Fruit fly (Drosophila melanogaster) whole organism, embryonic: ENCODE data around the gene CG11596.

Experiments
- Atf3 ChIP-seq: fragments of 200-800 bp; sonication (Bioruptor generic); optimal IDR thresholded peaks from 3 replicates; lab custom pipeline; 2016; ENCODE audit warnings: missing biosample characterization, missing genetic modification characterization
- C15 ChIP-seq: fragments of 200-800 bp; sonication (Bioruptor generic); IDR thresholded peaks from 3 replicates; pipeline ENCODE4 v1.3.6; 2022; ENCODE audit warnings: missing biosample characterization, missing genetic modification characterization
- CG10565 ChIP-seq: fragments of 200-800 bp; sonication (Bioruptor generic); optimal IDR thresholded peaks from 3 replicates; lab custom pipeline; 2016; ENCODE audit warnings: missing biosample characterization, mild to moderate bottlenecking, missing genetic modification characterization
- CG11723 ChIP-seq: fragments of 200-800 bp; sonication (Bioruptor generic); optimal IDR thresholded peaks from 2 replicates; lab custom pipeline; 2017; ENCODE audit warnings: missing biosample characterization, mild to moderate bottlenecking, missing genetic modification characterization
- CG12155 ChIP-seq: fragments of 200-800 bp; sonication (Bioruptor generic); optimal IDR thresholded peaks from 3 replicates; lab custom pipeline; 2016; ENCODE audit warnings: missing biosample characterization, missing genetic modification characterization
- CG1233 ChIP-seq: fragments of 200-800 bp; sonication (Bioruptor generic); optimal IDR thresholded peaks from 4 replicates; lab custom pipeline; 2018; ENCODE audit warnings: missing biosample characterization, mild to moderate bottlenecking, missing genetic modification characterization
- CG14860 ChIP-seq: fragments of 200-800 bp; sonication (Bioruptor generic); IDR thresholded peaks from 3 replicates; pipeline ENCODE4 v1.3.6; 2022; ENCODE audit warnings: missing biosample characterization, missing genetic modification characterization; ENCODE audit not compliant: partially characterized antibody
- CG15696 ChIP-seq: fragments of 200-800 bp; sonication (Bioruptor generic); optimal IDR thresholded peaks from 2 replicates; lab custom pipeline; 2019; ENCODE audit warnings: missing biosample characterization, mild to moderate bottlenecking, missing genetic modification characterization, moderate library complexity
- CG17359 ChIP-seq: fragments of 200-800 bp; sonication (Bioruptor generic); optimal IDR thresholded peaks from 3 replicates; lab custom pipeline; 2018; ENCODE audit warnings: missing biosample characterization, mild to moderate bottlenecking, missing genetic modification characterization, moderate library complexity
- CG17568 ChIP-seq: fragments of 200-800 bp; sonication (Bioruptor generic); optimal IDR thresholded peaks from 2 replicates; lab custom pipeline; 2018; ENCODE audit warnings: missing biosample characterization, mild to moderate bottlenecking, missing genetic modification characterization, moderate library complexity
- CG18764 ChIP-seq: fragments of 200-800 bp; sonication (Bioruptor generic); optimal IDR thresholded peaks from 3 replicates; lab custom pipeline; 2016; ENCODE audit warnings: missing biosample characterization, missing genetic modification characterization
- CG2116 ChIP-seq: fragments of 200-800 bp; sonication (Bioruptor generic); optimal IDR thresholded peaks from 3 replicates; lab custom pipeline; 2018; ENCODE audit warnings: missing biosample characterization, mild to moderate bottlenecking, missing genetic modification characterization
- CG31224 ChIP-seq: fragments of 200-800 bp; sonication (Bioruptor generic); IDR thresholded peaks from 2 replicates; pipeline ENCODE4 v1.3.6; 2022; ENCODE audit warnings: missing biosample characterization, missing genetic modification characterization
- CG32532 ChIP-seq: fragments of 200-800 bp; sonication (Bioruptor generic); IDR thresholded peaks from 2 replicates; pipeline ENCODE4 v1.3.6; 2022; ENCODE audit warnings: missing biosample characterization, missing genetic modification characterization
- CG6654 ChIP-seq: fragments of 200-800 bp; sonication (Bioruptor generic); optimal IDR thresholded peaks from 2 replicates; lab custom pipeline; 2017; ENCODE audit warnings: missing biosample characterization, mild to moderate bottlenecking, missing genetic modification characterization
- CG6683 ChIP-seq: fragments of 200-800 bp; sonication (Bioruptor generic); optimal IDR thresholded peaks from 2 replicates; lab custom pipeline; 2017; ENCODE audit warnings: missing biosample characterization, mild to moderate bottlenecking, missing genetic modification characterization, missing genetic modification reagents
- CG7963 ChIP-seq: fragments of 200-800 bp; sonication (Bioruptor generic); IDR thresholded peaks from 3 replicates; pipeline ENCODE4 v1.3.6; 2022; ENCODE audit warnings: missing biosample characterization, missing genetic modification characterization; ENCODE audit not compliant: partially characterized antibody
- CG8290 ChIP-seq, 3 experiments: fragments of 200-800 bp; sonication (Bioruptor generic); optimal IDR thresholded peaks; 2 replicates each; lab custom pipeline; 2016 to 2019; ENCODE audit warnings: missing biosample characterization in 3 of 3, missing genetic modification characterization in 3 of 3, mild to moderate bottlenecking in 2 of 3, moderate library complexity in 1 of 3
- CG8765 ChIP-seq: fragments of 200-800 bp; sonication (Bioruptor generic); IDR thresholded peaks from 2 replicates; pipeline ENCODE4 v1.3.6; 2022; ENCODE audit warnings: missing biosample characterization, missing genetic modification characterization
- CoRest ChIP-seq: fragments of 200-800 bp; sonication (Bioruptor generic); optimal IDR thresholded peaks from 3 replicates; lab custom pipeline; 2018; ENCODE audit warnings: missing biosample characterization, mild to moderate bottlenecking, missing genetic modification characterization, moderate library complexity
- Doc3 ChIP-seq: fragments of 200-800 bp; sonication (Bioruptor generic); IDR thresholded peaks from 3 replicates; pipeline ENCODE4 v1.3.6; 2022; ENCODE audit warnings: missing biosample characterization, missing genetic modification characterization; ENCODE audit not compliant: partially characterized antibody
- ERR ChIP-seq: fragments of 200-800 bp; sonication (Bioruptor generic); optimal IDR thresholded peaks from 2 replicates; lab custom pipeline; 2016; ENCODE audit warnings: missing biosample characterization, missing genetic modification characterization
- Ets65A ChIP-seq: fragments of 200-800 bp; sonication (Bioruptor generic); peaks from one replicate; lab custom pipeline; 2016; ENCODE audit warnings: missing biosample characterization, missing genetic modification characterization
- MESR4 ChIP-seq: fragments of 200-800 bp; sonication (Bioruptor generic); optimal IDR thresholded peaks from 2 replicates; lab custom pipeline; 2018; ENCODE audit warnings: missing biosample characterization, mild to moderate bottlenecking, missing genetic modification characterization, moderate library complexity
- Med ChIP-seq: fragments of 200-800 bp; sonication (Bioruptor generic); peaks from one replicate; lab custom pipeline; 2016; ENCODE audit warnings: missing biosample characterization, missing genetic modification characterization, mild to moderate bottlenecking, inconsistent platforms, moderate library complexity
- Mrtf ChIP-seq: fragments of 200-800 bp; sonication (Bioruptor generic); IDR thresholded peaks from 3 replicates; pipeline ENCODE4 v1.3.6; 2022; ENCODE audit warnings: missing biosample characterization, missing genetic modification characterization
- Opbp ChIP-seq: fragments of 200-800 bp; sonication (Bioruptor generic); IDR thresholded peaks from 3 replicates; pipeline ENCODE4 v1.3.6; 2022; ENCODE audit warnings: missing biosample characterization, missing genetic modification characterization; ENCODE audit not compliant: partially characterized antibody
- Pdp1 ChIP-seq, 2 experiments: fragments of 200-800 bp; sonication (Bioruptor generic); optimal IDR thresholded peaks; 3 replicates each; lab custom pipeline; 2016; ENCODE audit warnings: missing biosample characterization in 2 of 2, missing genetic modification characterization in 2 of 2, mild to moderate bottlenecking in 1 of 2, moderate library complexity in 1 of 2
- YL-1 ChIP-seq: fragments of 200-800 bp; sonication (Bioruptor generic); optimal IDR thresholded peaks from 3 replicates; lab custom pipeline; 2017; ENCODE audit warnings: missing biosample characterization, mild to moderate bottlenecking, missing genetic modification characterization
- cas ChIP-seq: fragments of 200-800 bp; sonication (Bioruptor generic); IDR thresholded peaks from 2 replicates; pipeline ENCODE4 v1.3.6; 2022; ENCODE audit warnings: missing biosample characterization, missing genetic modification characterization
- grau ChIP-seq: fragments of 200-800 bp; optimal IDR thresholded peaks from 3 replicates; lab custom pipeline; 2019; ENCODE audit warnings: missing biosample characterization, mild to moderate bottlenecking, missing genetic modification characterization, moderate library complexity
- knrl ChIP-seq: fragments of 200-800 bp; sonication (Bioruptor generic); IDR thresholded peaks from 3 replicates; pipeline ENCODE4 v1.3.6; 2022; ENCODE audit warnings: missing biosample characterization, missing genetic modification characterization; ENCODE audit not compliant: partially characterized antibody
- lab ChIP-seq: fragments of 200-800 bp; sonication (Bioruptor generic); optimal IDR thresholded peaks from 3 replicates; lab custom pipeline; 2017; ENCODE audit warnings: missing biosample characterization, missing genetic modification characterization, mild to moderate bottlenecking, moderate library complexity, missing genetic modification reagents
- lilli ChIP-seq: fragments of 200-800 bp; sonication (Bioruptor generic); optimal IDR thresholded peaks from 3 replicates; lab custom pipeline; 2016; ENCODE audit warnings: missing biosample characterization, missing genetic modification characterization
- nerfin-1 ChIP-seq: fragments of 200-800 bp; sonication (Bioruptor generic); optimal IDR thresholded peaks from 3 replicates; lab custom pipeline; 2019; ENCODE audit warnings: missing biosample characterization, mild to moderate bottlenecking, missing genetic modification characterization, moderate library complexity
- nom ChIP-seq: fragments of 200-800 bp; sonication (Bioruptor generic); optimal IDR thresholded peaks from 2 replicates; lab custom pipeline; 2017; ENCODE audit warnings: missing biosample characterization, missing genetic modification characterization, mild to moderate bottlenecking, moderate library complexity, missing genetic modification reagents
- p53 ChIP-seq: fragments of 200-800 bp; sonication (Bioruptor generic); optimal IDR thresholded peaks from 2 replicates; lab custom pipeline; 2016; ENCODE audit warnings: missing biosample characterization, missing genetic modification characterization
- phol ChIP-seq: fragments of 200-800 bp; sonication (Bioruptor generic); optimal IDR thresholded peaks from 3 replicates; lab custom pipeline; 2018; ENCODE audit warnings: missing biosample characterization, mild to moderate bottlenecking, missing genetic modification characterization, moderate library complexity
- pzg ChIP-seq: fragments of 200-800 bp; sonication (Bioruptor generic); optimal IDR thresholded peaks from 3 replicates; lab custom pipeline; 2018; ENCODE audit warnings: missing biosample characterization, mild to moderate bottlenecking, missing genetic modification characterization, moderate library complexity
- row ChIP-seq: fragments of 200-800 bp; sonication (Bioruptor generic); IDR thresholded peaks from 3 replicates; pipeline ENCODE4 v1.3.6; 2022; ENCODE audit warnings: missing biosample characterization, missing genetic modification characterization
- sisA ChIP-seq: fragments of 200-800 bp; sonication (Bioruptor generic); IDR thresholded peaks from 2 replicates; pipeline ENCODE4 v1.3.6; 2022; ENCODE audit warnings: missing biosample characterization, missing genetic modification characterization
- trh ChIP-seq: fragments of 200-800 bp; sonication (Bioruptor generic); optimal IDR thresholded peaks from 2 replicates; lab custom pipeline; 2016; ENCODE audit warnings: missing biosample characterization, missing genetic modification characterization

CG11596 gene

dm6 chrX:1908757-1909156, 18.7 kb upstream of the CG11596 start, which contains the start of the genes Edem1 and Rbcn-3B (continued):
- TF ChIP-seq lab (GFP tag; lab: Kevin White, UChicago) (peak; percentile 16), cas (GFP tag; lab: Robert Waterston, UW) (no peak), knrl (GFP tag; lab: Robert Waterston, UW) (peak; percentile 49; the same call in 2 of the 3 replicates), CG12155 (no peak), nerfin-1 (tag; lab: Kevin White, UChicago) (no peak), CG2116 (GFP tag; lab: Kevin White, UChicago) (peak; percentile 61), Atf3 (no peak), CG7963 (GFP tag; lab: Robert Waterston, UW) (0 out of 3 replicates have a peak, but pooled peaks have one; percentile 39), YL-1 (GFP tag; lab: Kevin White, UChicago) (peak; percentile 41), CG14860 (GFP tag; lab: Robert Waterston, UW) (0 out of 3 replicates have a peak, but pooled peaks have one; percentile 31)

DNA sequence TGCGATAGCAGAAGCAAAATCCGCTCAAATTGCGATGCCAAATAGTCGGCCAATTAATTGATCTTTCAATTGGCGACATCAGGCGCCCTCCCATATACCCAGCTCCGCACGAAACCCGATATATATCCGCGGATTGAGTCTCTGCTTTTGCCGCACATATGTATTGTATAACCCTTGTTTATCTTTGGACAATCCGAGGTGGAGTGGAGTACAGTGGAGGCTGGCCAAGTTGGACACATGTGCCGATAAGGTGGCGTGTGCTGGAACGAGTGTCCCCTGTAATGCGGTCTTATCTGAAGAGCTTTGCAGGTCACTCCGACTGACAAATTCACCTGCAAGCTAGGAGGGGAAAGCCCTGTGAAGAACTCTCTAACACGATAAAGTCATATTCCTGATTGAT, 17.9 kb upstream of the CG11596 start:
- no peak for TF ChIP-seq Mrtf (GFP tag; lab: Robert Waterston, UW)
- no peak for TF ChIP-seq Ets65A
- no peak for TF ChIP-seq CG8290 (GFP tag; optimal IDR thresholded peaks at IDR 0.05; lab: Kevin White, UChicago)
- no peak for TF ChIP-seq CG8290 (tag; optimal IDR thresholded peaks at IDR 0.05; lab: Kevin White, UChicago)
- TF ChIP-seq CG18764 (GFP tag; lab: Kevin White, UChicago), result no peak
- no peak for TF ChIP-seq Doc3
- TF ChIP-seq CoRest (tag; lab: Kevin White, UChicago), result no peak
- no peak for TF ChIP-seq CG1233 (GFP tag; lab: Kevin White, UChicago)
- TF ChIP-seq CG10565, result no peak
- TF ChIP-seq row (GFP tag; lab: Robert Waterston, UW), result peak; percentile 19; the same call in 2 of the 3 replicates
- TF ChIP-seq Pdp1 (GFP tag; optimal IDR thresholded peaks at IDR 0.05; lab: Kevin White, UChicago), result peak in 1 of 2 experiments; percentile 86
- no peak for TF ChIP-seq p53
- TF ChIP-seq CG6683 (GFP tag; lab: Kevin White, UChicago), result no peak
- TF ChIP-seq CG8765 (GFP tag; lab: Robert Waterston, UW), result no peak
- TF ChIP-seq trh (GFP tag; lab: Kevin White, UChicago), result no peak
- no peak for TF ChIP-seq nom
- TF ChIP-seq Opbp (GFP tag; lab: Robert Waterston, UW), result no peak
- TF ChIP-seq CG17359, result no peak
- TF ChIP-seq CG15696 (tag; lab: Kevin White, UChicago), result no peak
- no peak for TF ChIP-seq C15 (GFP tag; lab: Robert Waterston, UW)
- TF ChIP-seq grau (tag; lab: Kevin White, UChicago), result peak; percentile 81
- no peak for TF ChIP-seq sisA (GFP tag; lab: Robert Waterston, UW)
- TF ChIP-seq ERR (GFP tag; lab: Kevin White, UChicago), result no peak
- TF ChIP-seq Med, result peak; percentile 10
- no peak for TF ChIP-seq MESR4 (GFP tag; lab: Kevin White, UChicago)
- no peak for TF ChIP-seq lilli (GFP tag; lab: Kevin White, UChicago)
- TF ChIP-seq CG11723, result no peak
- 0 out of 2 replicates have a peak, but pooled peaks have one; percentile 16 for TF ChIP-seq CG32532 (GFP tag; lab: Robert Waterston, UW)
- TF ChIP-seq CG31224 (GFP tag; lab: Robert Waterston, UW), result no peak
- no peak for TF ChIP-seq CG17568 (GFP tag; lab: Kevin White, UChicago)
- no peak for TF ChIP-seq CG6654 (GFP tag; lab: Kevin White, UChicago)
- TF ChIP-seq pzg (GFP tag; lab: Kevin White, UChicago), result no peak
- TF ChIP-seq phol (tag; lab: Kevin White, UChicago), result no peak
